Worm (Caenorhabditis elegans) whole organism, late embryonic: ENCODE measurements around the gene fbxb-98.

Source experiments
- che-1 ChIP-seq: sonication (generic microtip); optimal IDR thresholded peaks from 2 replicates; lab custom pipeline; 2016; ENCODE audit warnings: mild to moderate bottlenecking, missing genetic modification characterization, missing compliant biosample characterization
- ets-4 ChIP-seq: sonication (generic microtip); optimal IDR thresholded peaks from 2 replicates; lab custom pipeline; 2016; ENCODE audit warnings: missing genetic modification characterization, missing compliant biosample characterization
- hlh-13 ChIP-seq: fragments of 200-800 bp; sonication (Bioruptor generic); optimal IDR thresholded peaks from 2 replicates; lab custom pipeline; 2018; ENCODE audit warnings: mild to moderate bottlenecking, missing genetic modification characterization, missing compliant biosample characterization
- hlh-6 ChIP-seq: sonication (generic microtip); optimal IDR thresholded peaks from 2 replicates; lab custom pipeline; 2016; ENCODE audit warnings: missing genotype, missing genetic modification characterization, missing compliant biosample characterization
- odd-2 ChIP-seq: sonication (generic microtip); optimal IDR thresholded peaks from 2 replicates; lab custom pipeline; 2017; ENCODE audit warnings: antibody characterized with exemption, mild to moderate bottlenecking, missing genetic modification characterization, missing compliant biosample characterization
- pag-3 ChIP-seq: sonication (generic microtip); optimal IDR thresholded peaks from 2 replicates; lab custom pipeline; 2016; ENCODE audit warnings: missing compliant biosample characterization, missing genetic modification characterization, borderline replicate concordance

- TF ChIP-seq odd-2 (tag; lab: Kevin White, UChicago) (no peak), hlh-13 (GFP tag; lab: Kevin White, UChicago) (no peak), hlh-6 (tag; lab: Kevin White, UChicago) (no peak), ets-4 (tag; lab: Kevin White, UChicago) (no peak), che-1 (tag; lab: Kevin White, UChicago) (no peak), pag-3 (no peak)
Observed at ce11 chrII:1889071-1889470, 26.6 kb downstream of the fbxb-98 start, which contains the start of gene math-8.
